ENCODE assay signal across 2 worm cellular contexts in the genomic region with DNA sequence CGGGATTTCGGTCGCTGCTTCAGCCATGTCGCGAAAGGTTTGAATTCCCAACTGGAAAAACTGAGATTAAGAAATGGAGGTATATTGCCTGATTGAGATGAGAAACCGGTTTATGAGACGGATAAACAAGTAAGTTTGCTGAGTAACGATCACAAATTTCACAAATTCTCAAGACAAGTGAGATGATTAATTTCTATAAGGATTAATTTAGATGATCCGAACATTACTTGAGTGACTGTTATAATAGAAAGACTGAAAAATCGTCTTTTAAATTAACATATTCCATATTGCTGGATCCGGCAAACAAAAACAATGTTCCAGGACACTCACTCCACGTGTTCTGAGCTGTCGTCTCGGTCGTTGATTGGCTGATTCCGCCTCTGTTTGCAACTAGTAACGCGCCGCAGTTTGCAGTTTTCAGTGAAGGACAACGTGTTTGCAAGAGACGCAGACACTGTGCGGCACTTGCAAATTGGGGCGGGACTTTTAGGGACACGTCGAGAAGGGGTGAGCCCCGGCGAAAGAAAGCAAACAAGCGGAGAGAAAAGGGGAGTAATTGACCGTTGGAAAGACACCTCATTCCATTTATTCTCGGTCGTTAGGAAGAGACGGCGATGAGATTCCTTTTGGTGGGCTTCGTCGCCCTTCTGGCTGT.
TF ChIP-seq lines count a peak whose summit lies in the region.

A gene (minus strand): TSS at position 51 of the 655 bp plus-strand sequence.
A gene (plus strand): TSS at position 462 of the 655 bp plus-strand sequence.

TF ChIP-seq in whole organism, L4 larva, 104 proteins besides CTCF, POLR2A, EP300 and RAD21 (continued from another document):
- TF ChIP-seq lin-15B (tag; optimal IDR thresholded peaks at IDR 0.05; lab: Kevin White, UChicago), result no peak
- TF ChIP-seq dmd-6 (GFP tag; IDR thresholded peaks at IDR 0.05; lab: Robert Waterston, UW), result peak; percentile 88
- TF ChIP-seq mxl-2 (GFP tag; conservative IDR thresholded peaks at IDR 0.05; lab: Robert Waterston, UW), result no peak
- no peak for TF ChIP-seq egl-27 (tag; optimal IDR thresholded peaks at IDR 0.05; lab: Kevin White, UChicago)
- no peak for TF ChIP-seq ceh-62 (tag; optimal IDR thresholded peaks at IDR 0.05; lab: Kevin White, UChicago)
- TF ChIP-seq F37D6.2 (tag; optimal IDR thresholded peaks at IDR 0.05; lab: Kevin White, UChicago), result peak; percentile 63
- TF ChIP-seq spr-3 (GFP tag; optimal IDR thresholded peaks at IDR 0.05; lab: Kevin White, UChicago), result peak; percentile 11
- TF ChIP-seq daf-16 (GFP tag; optimal IDR thresholded peaks at IDR 0.05; lab: Kevin White, UChicago), result peak in 1 of 2 experiments; percentile 74
- peak; percentile 72 for TF ChIP-seq daf-16 (tag; optimal IDR thresholded peaks at IDR 0.05; lab: Kevin White, UChicago)
- TF ChIP-seq ceh-20 (GFP tag; IDR thresholded peaks at IDR 0.05; lab: Robert Waterston, UW), result peak; percentile 68; the same call in 1 of the 2 replicates
- TF ChIP-seq nhr-77 (tag; optimal IDR thresholded peaks at IDR 0.05; lab: Kevin White, UChicago), result peak; percentile 77
- TF ChIP-seq unc-39 (tag; optimal IDR thresholded peaks at IDR 0.05; lab: Kevin White, UChicago), result no peak
- no peak for TF ChIP-seq sdz-12 (GFP tag; optimal IDR thresholded peaks at IDR 0.05; lab: Kevin White, UChicago)
- TF ChIP-seq zfp-2 (tag; optimal IDR thresholded peaks at IDR 0.05; lab: Kevin White, UChicago), result peak; percentile 16
- peak; percentile 65 for TF ChIP-seq nhr-25 (tag; optimal IDR thresholded peaks at IDR 0.05; lab: Kevin White, UChicago; ENCODE audit: borderline replicate concordance, insufficient read depth)
- TF ChIP-seq nhr-28 (tag; optimal IDR thresholded peaks at IDR 0.05; lab: Kevin White, UChicago), result peak; percentile 73
- TF ChIP-seq lir-3 (tag; optimal IDR thresholded peaks at IDR 0.05; lab: Kevin White, UChicago), result peak; percentile 2
- TF ChIP-seq R02D3.7 (tag; optimal IDR thresholded peaks at IDR 0.05; lab: Kevin White, UChicago), result no peak
- peak; percentile 17; the same call in 1 of the 2 replicates for TF ChIP-seq lim-7 (GFP tag; IDR thresholded peaks at IDR 0.05; lab: Robert Waterston, UW)
- TF ChIP-seq nhr-10 (tag; optimal IDR thresholded peaks at IDR 0.05; lab: Kevin White, UChicago), result peak; percentile 30
- peak; percentile 85 for TF ChIP-seq T20F7.1 (GFP tag; optimal IDR thresholded peaks at IDR 0.05; lab: Kevin White, UChicago)
- peak; percentile 68 for TF ChIP-seq unc-130 (GFP tag; optimal IDR thresholded peaks at IDR 0.05; lab: Kevin White, UChicago)
- TF ChIP-seq nhr-76 (tag; optimal IDR thresholded peaks at IDR 0.05; lab: Kevin White, UChicago), result no peak
- no peak for TF ChIP-seq ceh-44 (GFP tag; IDR thresholded peaks at IDR 0.05; lab: Robert Waterston, UW)
- TF ChIP-seq dmd-9 (GFP tag; IDR thresholded peaks at IDR 0.05; lab: Robert Waterston, UW), result peak; percentile 55; the same call in 1 of the 2 replicates
- TF ChIP-seq cey-2 (tag; optimal IDR thresholded peaks at IDR 0.05; lab: Kevin White, UChicago; ENCODE audit: borderline replicate concordance, insufficient read depth), result no peak
- peak; percentile 100 for TF ChIP-seq mxl-3 (GFP tag; optimal IDR thresholded peaks at IDR 0.05; lab: Kevin White, UChicago)
- no peak for TF ChIP-seq Y5F2A.4 (GFP tag; optimal IDR thresholded peaks at IDR 0.05; lab: Kevin White, UChicago)
- no peak for TF ChIP-seq ceh-82 (tag; optimal IDR thresholded peaks at IDR 0.05; lab: Kevin White, UChicago)
- 0 out of 2 replicates have a peak, but pooled peaks have one; percentile 53 for TF ChIP-seq dmd-8 (GFP tag; IDR thresholded peaks at IDR 0.05; lab: Robert Waterston, UW)
- peak; percentile 67 for TF ChIP-seq set-16 (GFP tag; IDR thresholded peaks at IDR 0.05; lab: Robert Waterston, UW)
- peak; percentile 92 for TF ChIP-seq hlh-30 (tag; optimal IDR thresholded peaks at IDR 0.05; lab: Kevin White, UChicago; ENCODE audit: insufficient read depth)
- no peak for TF ChIP-seq aly-2 (tag; optimal IDR thresholded peaks at IDR 0.05; lab: Kevin White, UChicago)
- TF ChIP-seq nhr-42 (GFP tag; IDR thresholded peaks at IDR 0.05; lab: Robert Waterston, UW), result peak; percentile 58; the same call in 1 of the 2 replicates
- peak; percentile 18 to 69 for TF ChIP-seq hif-1 (tag; optimal IDR thresholded peaks at IDR 0.05; lab: Kevin White, UChicago)
- TF ChIP-seq attf-4 (tag; optimal IDR thresholded peaks at IDR 0.05; lab: Kevin White, UChicago), result no peak
- peak; percentile 78 for TF ChIP-seq saeg-2 (GFP tag; IDR thresholded peaks at IDR 0.05; lab: Robert Waterston, UW)
- 0 out of 2 replicates have a peak, but pooled peaks have one; percentile 9 for TF ChIP-seq madf-9 (GFP tag; conservative IDR thresholded peaks at IDR 0.05; lab: Robert Waterston, UW)
- peak; percentile 93 for TF ChIP-seq dve-1 (tag; optimal IDR thresholded peaks at IDR 0.05; lab: Kevin White, UChicago; ENCODE audit: insufficient read depth)
- TF ChIP-seq T26A8.4 (GFP tag; IDR thresholded peaks at IDR 0.05; lab: Robert Waterston, UW), result peak; percentile 89
- TF ChIP-seq egl-43 (GFP tag; IDR thresholded peaks at IDR 0.05; lab: Robert Waterston, UW), result peak; percentile 86
- TF ChIP-seq mdl-1 (tag; optimal IDR thresholded peaks at IDR 0.05; lab: Kevin White, UChicago), result peak; percentile 71 to 98
- peak; percentile 43 for TF ChIP-seq zip-2 (tag; optimal IDR thresholded peaks at IDR 0.05; lab: Kevin White, UChicago)
- TF ChIP-seq mes-2 (tag; optimal IDR thresholded peaks at IDR 0.05; lab: Kevin White, UChicago; ENCODE audit: poor library complexity, severe bottlenecking), result peak; percentile 83
- 0 out of 2 replicates have a peak, but pooled peaks have one; percentile 13 for TF ChIP-seq zfp-3 (GFP tag; conservative IDR thresholded peaks at IDR 0.05; lab: Robert Waterston, UW)
- peak; percentile 87 for TF ChIP-seq aha-1 (tag; lab: Kevin White, UChicago)
- TF ChIP-seq mep-1 (tag; optimal IDR thresholded peaks at IDR 0.05; lab: Kevin White, UChicago), result peak; percentile 96
- no peak for TF ChIP-seq Y105C5A.15 (GFP tag; IDR thresholded peaks at IDR 0.05; lab: Robert Waterston, UW)
- peak; percentile 62 for TF ChIP-seq nhr-48 (tag; optimal IDR thresholded peaks at IDR 0.05; lab: Kevin White, UChicago)
- TF ChIP-seq lin-29 (GFP tag; IDR thresholded peaks at IDR 0.05; lab: Robert Waterston, UW), result peak; percentile 52; the same call in 1 of the 2 replicates
- TF ChIP-seq dpl-1 (GFP tag; optimal IDR thresholded peaks at IDR 0.05; lab: Kevin White, UChicago), result peak; percentile 78
- TF ChIP-seq hmg-1.1 (GFP tag; IDR thresholded peaks at IDR 0.05; lab: Robert Waterston, UW), result peak; percentile 91
TF ChIP-seq in whole organism, L4 larva: peak in this region for 63.

TF ChIP-seq in whole organism, late embryonic, 69 proteins besides CTCF, POLR2A, EP300 and RAD21 (continued from another document):
- TF ChIP-seq unc-3 (GFP tag; conservative IDR thresholded peaks at IDR 0.05; lab: Robert Waterston, UW) (peak; percentile 12; the same call in 1 of the 2 replicates), unc-3 (tag; optimal IDR thresholded peaks at IDR 0.05; lab: Kevin White, UChicago) (peak; percentile 13), eyg-1 (tag; optimal IDR thresholded peaks at IDR 0.05; lab: Kevin White, UChicago) (no peak), fkh-6 (tag; optimal IDR thresholded peaks at IDR 0.05; lab: Kevin White, UChicago) (no peak), elt-4 (tag; optimal IDR thresholded peaks at IDR 0.05; lab: Kevin White, UChicago) (no peak), nhr-232 (tag; optimal IDR thresholded peaks at IDR 0.05; lab: Kevin White, UChicago) (no peak), ceh-14 (tag; optimal IDR thresholded peaks at IDR 0.05; lab: Kevin White, UChicago) (peak; percentile 46), zip-5 (tag; optimal IDR thresholded peaks at IDR 0.05; lab: Kevin White, UChicago) (no peak), pha-4 (tag; optimal IDR thresholded peaks at IDR 0.05; lab: Kevin White, UChicago) (no peak), rnt-1 (tag; optimal IDR thresholded peaks at IDR 0.05; lab: Kevin White, UChicago) (no peak), ceh-45 (GFP tag; IDR thresholded peaks at IDR 0.05; lab: Robert Waterston, UW) (no peak)
